Worm (Caenorhabditis elegans): ENCODE results near the gene Y66H1A.5.

Gene Y66H1A.5

ce11 chrIV:387283-388048 is 41.5 kb downstream of the Y66H1A.5 start:
- TF ChIP-seq hlh-30 (tag; optimal IDR thresholded peaks at IDR 0.05; ENCODE audit: insufficient read depth) (no peak), sox-2 (GFP tag; IDR thresholded peaks at IDR 0.05) (no peak), unc-55 (GFP tag; optimal IDR thresholded peaks at IDR 0.05) (no peak), K02D7.2 (tag; optimal IDR thresholded peaks at IDR 0.05) (no peak), hlh-8 (tag; optimal IDR thresholded peaks at IDR 0.05) (no peak), fax-1 (tag; optimal IDR thresholded peaks at IDR 0.05) (no peak), elt-2 (tag; optimal IDR thresholded peaks at IDR 0.05) (no peak), tbx-2 (tag; optimal IDR thresholded peaks at IDR 0.05) (no peak), ceh-6 (GFP tag; optimal IDR thresholded peaks at IDR 0.05) (no peak), T23F11.4 (GFP tag; optimal IDR thresholded peaks at IDR 0.05) (no peak), pha-2 (tag; optimal IDR thresholded peaks at IDR 0.05) (no peak), ceh-24 (tag; optimal IDR thresholded peaks at IDR 0.05) (no peak), F13H6.1 (tag; optimal IDR thresholded peaks at IDR 0.05) (no peak), ceh-34 (tag; optimal IDR thresholded peaks at IDR 0.05) (no peak), sdc-2 (tag; optimal IDR thresholded peaks at IDR 0.05) (no peak), rnt-1 (tag; optimal IDR thresholded peaks at IDR 0.05) (no peak)

DNA sequence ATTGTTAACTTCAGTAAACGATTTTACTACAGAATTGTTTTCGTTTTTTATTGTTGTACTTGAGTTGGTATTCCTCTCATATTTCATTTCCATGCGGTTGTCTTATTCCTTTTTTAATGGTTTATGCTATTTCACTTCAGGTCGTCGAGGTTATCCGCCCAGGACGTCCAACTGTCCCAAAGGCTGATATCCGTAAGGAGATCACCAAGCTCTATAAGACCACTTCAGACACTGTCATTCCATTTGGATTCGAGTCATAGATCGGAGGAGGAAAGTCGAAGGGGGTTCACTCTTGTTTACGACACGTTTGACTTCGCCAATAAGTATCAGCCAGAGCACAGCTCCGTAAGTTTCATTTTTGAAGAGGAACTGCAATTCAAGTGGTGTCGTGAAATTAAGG is 42.4 kb downstream of the Y66H1A.5 start, which contains the start of gene T07A9.14:
T07A9.14 (plus strand) TSS at position 124 of the 400 bp plus-strand sequence.
- TF ChIP-seq ref-2 (tag; optimal IDR thresholded peaks at IDR 0.05) (no peak), rnt-1 (tag; optimal IDR thresholded peaks at IDR 0.05) (no peak), che-1 (tag; optimal IDR thresholded peaks at IDR 0.05) (no peak), ceh-18 (tag; optimal IDR thresholded peaks at IDR 0.05) (no peak), F13H6.1 (tag; optimal IDR thresholded peaks at IDR 0.05) (no peak), hlh-8 (tag; optimal IDR thresholded peaks at IDR 0.05) (no peak), sox-2 (GFP tag; IDR thresholded peaks at IDR 0.05) (no peak), ahr-1 (tag; optimal IDR thresholded peaks at IDR 0.05) (no peak), fkh-6 (tag; optimal IDR thresholded peaks at IDR 0.05) (no peak), ceh-45 (GFP tag; IDR thresholded peaks at IDR 0.05) (no peak), elt-2 (tag; optimal IDR thresholded peaks at IDR 0.05) (no peak), hlh-6 (tag; optimal IDR thresholded peaks at IDR 0.05) (no peak), pag-3 (tag; optimal IDR thresholded peaks at IDR 0.05; ENCODE audit: borderline replicate concordance) (no peak), C38D4.7 (GFP tag; optimal IDR thresholded peaks at IDR 0.05) (no peak), eyg-1 (tag; optimal IDR thresholded peaks at IDR 0.05) (no peak), pat-9 (tag; optimal IDR thresholded peaks at IDR 0.05) (no peak), gmeb-2 (tag; optimal IDR thresholded peaks at IDR 0.05) (no peak), zip-5 (tag; optimal IDR thresholded peaks at IDR 0.05) (no peak), tbx-2 (tag; optimal IDR thresholded peaks at IDR 0.05) (no peak)

- TF ChIP-seq dmd-4 (tag; optimal IDR thresholded peaks at IDR 0.05; ENCODE audit: borderline replicate concordance) (peak; percentile 93), zip-5 (tag; optimal IDR thresholded peaks at IDR 0.05) (peak; percentile 91), mec-3 (tag; optimal IDR thresholded peaks at IDR 0.05; ENCODE audit: borderline replicate concordance) (peak; percentile 98), tbx-2 (tag; optimal IDR thresholded peaks at IDR 0.05) (peak; percentile 98), sdc-2 (tag; optimal IDR thresholded peaks at IDR 0.05) (peak; percentile 67), hlh-30 (tag; optimal IDR thresholded peaks at IDR 0.05; ENCODE audit: insufficient read depth) (peak; percentile 26), elt-2 (tag; optimal IDR thresholded peaks at IDR 0.05) (peak; percentile 78), ceh-2 (tag; optimal IDR thresholded peaks at IDR 0.05) (peak; percentile 98), F13H6.1 (tag; optimal IDR thresholded peaks at IDR 0.05) (peak; percentile 96), unc-42 (tag; optimal IDR thresholded peaks at IDR 0.05) (peak; percentile 95), eyg-1 (tag; optimal IDR thresholded peaks at IDR 0.05) (peak; percentile 70), ref-2 (tag; optimal IDR thresholded peaks at IDR 0.05) (peak; percentile 97), pax-1 (tag; optimal IDR thresholded peaks at IDR 0.05) (peak; percentile 10), sox-4 (tag; optimal IDR thresholded peaks at IDR 0.05) (peak; percentile 60), unc-3 (GFP tag; conservative IDR thresholded peaks at IDR 0.05) (peak; percentile 69), unc-3 (tag; optimal IDR thresholded peaks at IDR 0.05) (peak; percentile 81), pha-2 (tag; optimal IDR thresholded peaks at IDR 0.05) (peak; percentile 33), pag-3 (tag; optimal IDR thresholded peaks at IDR 0.05; ENCODE audit: borderline replicate concordance) (peak; percentile 94), syd-9 (tag; optimal IDR thresholded peaks at IDR 0.05) (peak; percentile 90), fkh-6 (tag; optimal IDR thresholded peaks at IDR 0.05) (peak; percentile 86), ceh-45 (GFP tag; IDR thresholded peaks at IDR 0.05) (peak; percentile 68), tbx-7 (tag; optimal IDR thresholded peaks at IDR 0.05) (peak; percentile 92), nfya-1 (tag; optimal IDR thresholded peaks at IDR 0.05) (peak; percentile 86), dve-1 (tag; optimal IDR thresholded peaks at IDR 0.05) (peak; percentile 61), ceh-19 (GFP tag; optimal IDR thresholded peaks at IDR 0.05) (peak; percentile 85), rnt-1 (tag; optimal IDR thresholded peaks at IDR 0.05) (peak; percentile 98), ceh-6 (GFP tag; optimal IDR thresholded peaks at IDR 0.05) (peak; percentile 48), C38D4.7 (GFP tag; optimal IDR thresholded peaks at IDR 0.05) (peak; percentile 51)
Measured at ce11 chrIV:385150-385937, 43.6 kb downstream of the Y66H1A.5 start, which contains the start of gene rps-24. rps-24 (plus strand) TSS chrIV:385887.

All from whole organism, late embryonic.